Fruit fly (Drosophila melanogaster): ENCODE results near the gene AdamTS-B.
A peak's percentile ranks its signal among the peaks of the same experiment; 100 is the strongest.

AdamTS-B gene

DNA sequence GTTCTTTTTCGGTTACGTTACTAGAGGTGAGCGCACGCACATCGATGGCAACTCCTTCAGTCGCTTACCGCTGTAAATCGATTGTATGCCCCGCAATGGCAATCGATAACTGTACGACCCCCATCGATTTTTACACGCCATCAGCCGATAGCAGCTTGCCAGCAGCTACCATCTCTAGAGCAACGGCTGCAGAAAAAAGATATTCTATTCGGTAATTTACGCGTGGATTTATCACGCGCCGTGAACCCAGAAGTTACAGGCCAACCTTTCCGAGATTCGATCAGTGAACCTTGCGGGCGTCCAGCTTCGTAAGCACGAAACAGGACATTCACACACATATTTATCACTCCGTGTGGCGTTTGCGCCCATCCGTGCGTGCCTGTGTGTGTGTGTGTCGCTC, 32.5 kb upstream of the AdamTS-B start, which contains the start of the genes Sirt4 and CG4119 (continued):
- peak; percentile 51 for TF ChIP-seq ewg (GFP tag; optimal IDR thresholded peaks at IDR 0.05)
- no peak for TF ChIP-seq CG6689 (GFP tag; IDR thresholded peaks at IDR 0.05)
- TF ChIP-seq CG13624 (GFP tag; optimal IDR thresholded peaks at IDR 0.05), result peak; percentile 24
- peak; percentile 92 for TF ChIP-seq MESR4 (GFP tag; optimal IDR thresholded peaks at IDR 0.05)
- TF ChIP-seq Lhr (GFP tag; optimal IDR thresholded peaks at IDR 0.05), result no peak
- no peak for TF ChIP-seq Nf-YA (GFP tag; IDR thresholded peaks at IDR 0.05)
- no peak for TF ChIP-seq CG3065 (GFP tag; optimal IDR thresholded peaks at IDR 0.05)
- TF ChIP-seq org-1 (GFP tag; optimal IDR thresholded peaks at IDR 0.05), result no peak
- TF ChIP-seq C15 (GFP tag; IDR thresholded peaks at IDR 0.05), result no peak
- TF ChIP-seq CG32532 (GFP tag; IDR thresholded peaks at IDR 0.05), result peak; percentile 58; the same call in 1 of the 2 replicates
- no peak for TF ChIP-seq fd64A (GFP tag; optimal IDR thresholded peaks at IDR 0.05)
- peak; percentile 45 for TF ChIP-seq CG8924 (tag; optimal IDR thresholded peaks at IDR 0.05)
- TF ChIP-seq Lim3 (GFP tag; IDR thresholded peaks at IDR 0.05), result no peak
- TF ChIP-seq Dip3 (GFP tag; optimal IDR thresholded peaks at IDR 0.05), result peak; percentile 12
- TF ChIP-seq CG2712 (tag; optimal IDR thresholded peaks at IDR 0.05), result peak; percentile 38
- peak; percentile 19 for TF ChIP-seq mirr (GFP tag; optimal IDR thresholded peaks at IDR 0.05)
- peak; percentile 45 for TF ChIP-seq B-H2 (GFP tag; optimal IDR thresholded peaks at IDR 0.05)
- TF ChIP-seq CG33213 (GFP tag; optimal IDR thresholded peaks at IDR 0.05), result peak; percentile 25
- no peak for TF ChIP-seq Nf-YB (GFP tag; optimal IDR thresholded peaks at IDR 0.05)
- no peak for TF ChIP-seq HLHmδ (GFP tag; optimal IDR thresholded peaks at IDR 0.05)
- TF ChIP-seq row (GFP tag; IDR thresholded peaks at IDR 0.05), result peak; percentile 60
- peak; percentile 7 for TF ChIP-seq CG10979 (tag; optimal IDR thresholded peaks at IDR 0.05)
- TF ChIP-seq CG1529 (GFP tag; optimal IDR thresholded peaks at IDR 0.05), result no peak
- TF ChIP-seq bsh (GFP tag; optimal IDR thresholded peaks at IDR 0.05), result no peak
- peak; percentile 96 for TF ChIP-seq MBD-R2 (GFP tag; IDR thresholded peaks at IDR 0.05)
- no peak for TF ChIP-seq tgo (GFP tag; IDR thresholded peaks at IDR 0.05)
- TF ChIP-seq crol (GFP tag; IDR thresholded peaks at IDR 0.05), result no peak
- no peak for TF ChIP-seq CG9215 (GFP tag; IDR thresholded peaks at IDR 0.05)
- no peak for TF ChIP-seq en (GFP tag; optimal IDR thresholded peaks at IDR 0.05)
- TF ChIP-seq Ptx1 (GFP tag; IDR thresholded peaks at IDR 0.05), result no peak
- no peak for TF ChIP-seq CG13775 (GFP tag; optimal IDR thresholded peaks at IDR 0.05)
- peak; percentile 90 for TF ChIP-seq hbn (GFP tag; IDR thresholded peaks at IDR 0.05; ENCODE audit: partially characterized antibody)
- TF ChIP-seq gce (GFP tag; IDR thresholded peaks at IDR 0.05), result no peak
- peak; percentile 92 for TF ChIP-seq unc-4 (GFP tag; IDR thresholded peaks at IDR 0.05; ENCODE audit: partially characterized antibody)
- TF ChIP-seq tll (GFP tag; optimal IDR thresholded peaks at IDR 0.05), result no peak
- no peak for TF ChIP-seq CG9817 (tag; optimal IDR thresholded peaks at IDR 0.05)
- TF ChIP-seq caup (GFP tag; optimal IDR thresholded peaks at IDR 0.05; ENCODE audit: severe bottlenecking), result peak; percentile 10
- no peak for TF ChIP-seq Mes4 (GFP tag; optimal IDR thresholded peaks at IDR 0.05)
- TF ChIP-seq tna (GFP tag; IDR thresholded peaks at IDR 0.05; ENCODE audit: partially characterized antibody), result peak; percentile 98
- no peak for TF ChIP-seq repo (GFP tag; optimal IDR thresholded peaks at IDR 0.05)
- no peak for TF ChIP-seq Ssrp (tag; optimal IDR thresholded peaks at IDR 0.05)
- no peak for TF ChIP-seq CG16779 (GFP tag; IDR thresholded peaks at IDR 0.05)
- TF ChIP-seq Meics (GFP tag; optimal IDR thresholded peaks at IDR 0.05), result no peak
- TF ChIP-seq Dek (tag; optimal IDR thresholded peaks at IDR 0.05), result peak; percentile 9
- TF ChIP-seq B-H1 (GFP tag; IDR thresholded peaks at IDR 0.05), result no peak
- peak; percentile 18 for TF ChIP-seq CG2678 (tag; optimal IDR thresholded peaks at IDR 0.05)
- no peak for TF ChIP-seq schlank (tag; optimal IDR thresholded peaks at IDR 0.05)
- TF ChIP-seq Kr (GFP tag; optimal IDR thresholded peaks at IDR 0.05), result no peak
- peak; percentile 72 for TF ChIP-seq Adf1 (GFP tag; IDR thresholded peaks at IDR 0.05)
- TF ChIP-seq lmd (GFP tag; IDR thresholded peaks at IDR 0.05), result no peak
- TF ChIP-seq so (GFP tag; IDR thresholded peaks at IDR 0.05), result no peak
